Worm (Caenorhabditis elegans) whole organism, mixed stage, embryonic: ENCODE data around the gene atf-7.

Experiments used
- ceh-43 ChIP-seq: fragments of 200-800 bp; sonication (Bioruptor generic); optimal IDR thresholded peaks from 2 replicates; lab custom pipeline; 2018; ENCODE audit warnings: mild to moderate bottlenecking, missing genetic modification characterization, moderate library complexity, missing compliant biosample characterization
- ham-2 ChIP-seq: fragments of 200-800 bp; sonication (Bioruptor generic); optimal IDR thresholded peaks from 2 replicates; lab custom pipeline; 2018; ENCODE audit warnings: mild to moderate bottlenecking, missing genetic modification characterization, missing compliant biosample characterization
- mep-1 ChIP-seq: fragments of 150-350 bp; optimal IDR thresholded peaks from 2 replicates; lab custom pipeline; 2017; ENCODE audit warnings: missing biosample characterization, missing genetic modification reagents, missing genetic modification characterization, inconsistent platforms
- nhr-12 ChIP-seq: fragments of 150-350 bp; optimal IDR thresholded peaks from 2 replicates; lab custom pipeline; 2014; ENCODE audit warnings: missing biosample characterization, missing genetic modification characterization
- snpc-4 ChIP-seq: fragments of 150-350 bp; optimal IDR thresholded peaks from 2 replicates; lab custom pipeline; 2014; ENCODE audit warnings: missing biosample characterization, missing genetic modification characterization
- unc-62 ChIP-seq: fragments of 150-350 bp; optimal IDR thresholded peaks from 2 replicates; lab custom pipeline; 2014; ENCODE audit warnings: missing biosample characterization, missing genetic modification reagents, missing genetic modification characterization
- ztf-11 ChIP-seq: fragments of 150-350 bp; optimal IDR thresholded peaks from 2 replicates; lab custom pipeline; 2014; ENCODE audit warnings: missing biosample characterization, missing genetic modification characterization

ce11 chrIII:4542362-4542931 is 43.6 kb upstream of the atf-7 start, which contains the start of the genes mrps-34 and cisd-3.1:
- TF ChIP-seq unc-62 (GFP tag; lab: Kevin White, UChicago) (no peak), ceh-43 (GFP tag; lab: Kevin White, UChicago) (peak; percentile 58), nhr-12 (no peak), mep-1 (tag; lab: Kevin White, UChicago) (peak; percentile 26), snpc-4 (tag; lab: Kevin White, UChicago) (no peak), ham-2 (GFP tag; lab: Kevin White, UChicago) (no peak), ztf-11 (tag; lab: Kevin White, UChicago) (no peak)
